Fruit fly (Drosophila melanogaster) Kc167 (cell line): ENCODE measurements around the gene Ugt36D1.

Experiments
- Myc ChIP-seq: fragments of >200 bp; optimal IDR thresholded peaks from 2 replicates; lab custom pipeline; 2017; ENCODE audit warnings: missing external identifiers
- Sin3A ChIP-seq: fragments of >200 bp; optimal IDR thresholded peaks from 2 replicates; lab custom pipeline; 2018; ENCODE audit warnings: missing external identifiers
- h ChIP-seq: fragments of >200 bp; optimal IDR thresholded peaks from 3 replicates; lab custom pipeline; 2018; ENCODE audit warnings: missing external identifiers
- insv ChIP-seq: fragments of >200 bp; optimal IDR thresholded peaks from 3 replicates; lab custom pipeline; 2018; ENCODE audit warnings: missing external identifiers
- psq ChIP-seq: fragments of >200 bp; optimal IDR thresholded peaks from 2 replicates; lab custom pipeline; 2017; ENCODE audit warnings: missing external identifiers
- ttk ChIP-seq: sonication (Bioruptor generic); optimal IDR thresholded peaks from 2 replicates; lab custom pipeline; 2017; ENCODE audit warnings: missing external identifiers

Ugt36D1 gene

DNA sequence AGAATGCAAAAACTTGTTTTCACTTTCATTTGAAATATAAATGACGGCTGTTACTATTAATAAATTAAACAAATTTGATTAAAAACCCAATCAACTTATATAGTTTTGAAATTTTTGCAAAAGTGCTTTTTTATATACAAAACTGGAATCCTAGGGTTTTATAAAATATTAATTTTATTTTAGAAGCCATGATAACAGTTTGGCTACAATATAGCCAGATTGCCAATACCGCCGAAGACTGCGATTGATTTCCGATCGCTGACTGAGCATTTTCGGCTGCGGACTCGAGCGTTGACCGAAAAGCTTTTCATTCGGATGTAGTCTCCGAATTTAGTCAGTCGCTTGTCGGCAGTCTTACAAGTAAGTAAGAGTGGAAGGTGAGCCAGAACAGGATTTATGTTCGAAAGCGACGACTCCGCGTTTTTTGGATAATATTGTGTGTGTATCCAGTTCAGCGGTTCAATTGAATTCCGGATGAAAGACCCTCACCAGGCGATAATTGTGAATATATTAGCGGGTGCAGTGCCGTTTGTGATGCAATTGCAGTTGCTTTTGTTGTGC lies at the start of gene Ugt36D1:
Gene Ugt36D1 (plus strand): TSS at position 306 of the 561 bp plus-strand sequence.
- TF ChIP-seq insv (no peak), h (lab: Kevin White, UChicago) (no peak), ttk (lab: Kevin White, UChicago) (no peak), Sin3A (lab: Kevin White, UChicago) (no peak), psq (lab: Kevin White, UChicago) (no peak), Myc (no peak)

DNA sequence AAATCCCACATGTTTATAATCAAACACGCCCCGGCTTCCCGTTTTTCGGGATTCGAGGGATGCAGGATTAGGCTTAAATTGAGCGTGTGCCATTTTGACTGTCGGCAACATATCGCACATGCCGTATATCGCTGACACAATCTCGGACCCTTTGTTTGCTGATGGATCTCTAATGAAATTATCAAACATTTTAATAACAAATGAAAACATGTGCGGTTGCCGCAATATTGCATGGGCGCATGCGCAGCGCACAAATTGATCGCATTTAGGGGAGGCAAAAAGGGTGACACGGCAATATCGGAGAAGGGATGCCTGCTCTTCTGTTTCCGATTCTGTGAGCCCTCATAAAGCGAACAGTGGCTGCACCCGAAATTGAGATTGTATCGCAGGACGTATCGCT lies 48.1 kb upstream of the Ugt36D1 start:
- TF ChIP-seq ttk (lab: Kevin White, UChicago) (no peak), h (lab: Kevin White, UChicago) (no peak), Sin3A (lab: Kevin White, UChicago) (no peak), Myc (no peak), psq (lab: Kevin White, UChicago) (no peak), insv (no peak)

DNA sequence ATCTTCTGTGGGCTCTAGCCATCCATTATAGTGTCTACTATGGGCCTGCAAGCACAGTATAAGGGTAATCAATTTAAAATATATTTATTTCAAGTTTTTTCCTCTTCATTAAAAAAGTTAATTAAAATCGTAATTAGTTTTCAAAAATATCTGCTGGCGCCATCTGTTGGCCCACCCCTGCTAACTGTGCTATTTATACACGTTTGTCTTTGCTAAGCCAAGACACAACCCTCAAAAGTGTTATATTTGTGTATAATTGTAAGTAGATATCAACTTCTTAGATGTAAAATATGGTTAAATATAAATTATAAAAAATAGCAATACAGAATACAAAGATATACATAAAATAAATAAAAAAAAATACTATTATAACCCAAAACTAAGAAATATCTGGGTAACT lies 46.8 kb upstream of the Ugt36D1 start:
- no peak for TF ChIP-seq psq (lab: Kevin White, UChicago)
- no peak for TF ChIP-seq h (lab: Kevin White, UChicago)
- TF ChIP-seq Sin3A (lab: Kevin White, UChicago), result no peak
- TF ChIP-seq ttk (lab: Kevin White, UChicago), result no peak

DNA sequence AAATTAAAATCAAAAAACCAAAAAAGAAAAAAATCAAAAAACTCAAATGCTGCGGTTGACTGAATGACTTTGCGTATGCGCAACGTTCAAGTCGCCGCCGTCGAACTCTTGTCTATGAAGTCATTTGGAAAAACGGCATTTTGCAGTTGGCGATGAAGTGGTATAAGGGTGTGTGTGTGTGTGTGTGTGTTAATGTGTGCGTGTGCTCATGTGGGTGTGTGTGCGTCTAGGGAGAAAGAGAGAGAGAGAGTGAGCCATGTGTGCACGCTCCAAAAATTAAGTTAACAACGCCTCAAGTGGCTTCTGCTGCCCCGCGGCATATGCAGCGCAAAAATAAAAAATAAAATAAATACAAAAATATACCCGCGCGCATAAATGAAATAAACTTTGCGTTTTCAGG lies 45.9 kb upstream of the Ugt36D1 start:
- TF ChIP-seq h (lab: Kevin White, UChicago) (no peak), ttk (lab: Kevin White, UChicago) (no peak), Myc (no peak), psq (lab: Kevin White, UChicago) (no peak), insv (no peak), Sin3A (lab: Kevin White, UChicago) (no peak)

DNA sequence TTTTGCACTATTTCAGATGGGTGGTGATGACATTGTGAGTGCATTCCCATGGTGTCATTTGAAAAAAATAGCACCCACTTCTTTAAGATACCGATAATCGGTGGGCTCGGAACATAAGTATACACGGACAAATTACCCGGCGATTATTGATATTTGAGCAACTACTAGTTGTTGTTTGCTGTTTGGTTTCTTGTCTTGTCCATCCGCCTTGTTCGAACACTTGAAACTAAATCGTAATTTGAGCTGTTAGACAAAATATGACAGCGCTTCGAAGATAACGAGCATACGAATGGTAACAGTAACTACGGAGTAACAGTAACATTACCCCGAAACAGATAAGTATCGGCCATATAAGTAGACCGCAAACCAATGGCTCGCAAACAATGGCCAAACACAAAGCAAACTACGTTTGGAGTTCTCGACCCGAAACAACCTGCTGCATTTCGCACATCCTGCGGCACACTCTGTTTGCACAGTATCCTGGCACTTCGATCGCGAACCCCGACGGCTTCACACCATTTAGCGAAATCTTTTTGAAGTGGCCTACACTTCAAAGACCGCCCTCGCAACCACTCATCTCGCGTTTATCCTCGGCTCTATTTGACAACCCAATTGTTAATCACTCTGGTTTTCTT lies 42.3 kb upstream of the Ugt36D1 start:
- no peak for TF ChIP-seq insv
- no peak for TF ChIP-seq h (lab: Kevin White, UChicago)

DNA sequence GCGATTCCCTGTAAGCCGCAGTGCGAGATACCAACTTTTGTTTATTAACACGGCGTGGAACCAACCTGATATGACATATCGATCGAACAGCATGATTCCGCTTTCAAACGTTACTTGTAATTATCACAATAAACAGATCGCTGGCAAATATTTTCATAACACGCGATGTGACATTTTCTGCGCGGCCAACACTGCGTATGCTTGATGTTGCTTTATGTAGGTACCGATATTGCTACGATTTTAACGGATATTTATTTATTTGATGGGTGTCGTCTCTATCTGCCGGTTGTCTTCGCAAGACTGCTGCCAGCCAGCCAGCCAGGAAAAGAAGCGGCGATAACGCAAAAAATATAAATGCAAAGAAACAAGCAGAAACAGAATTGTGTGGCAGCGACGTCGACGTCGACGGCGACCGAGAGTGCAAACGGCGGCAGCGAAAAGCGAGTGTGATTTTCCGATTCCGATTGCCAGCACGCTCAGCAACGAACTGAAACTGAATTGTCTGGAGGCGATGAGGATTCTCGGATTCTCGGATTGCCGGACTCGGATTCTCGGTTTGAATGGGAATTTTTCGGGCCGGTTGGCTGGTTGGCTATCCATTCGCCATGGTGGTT lies 41.0 kb upstream of the Ugt36D1 start:
- TF ChIP-seq ttk (lab: Kevin White, UChicago) (no peak), Sin3A (lab: Kevin White, UChicago) (no peak), h (lab: Kevin White, UChicago) (no peak), insv (no peak), psq (lab: Kevin White, UChicago) (no peak), Myc (no peak)

DNA sequence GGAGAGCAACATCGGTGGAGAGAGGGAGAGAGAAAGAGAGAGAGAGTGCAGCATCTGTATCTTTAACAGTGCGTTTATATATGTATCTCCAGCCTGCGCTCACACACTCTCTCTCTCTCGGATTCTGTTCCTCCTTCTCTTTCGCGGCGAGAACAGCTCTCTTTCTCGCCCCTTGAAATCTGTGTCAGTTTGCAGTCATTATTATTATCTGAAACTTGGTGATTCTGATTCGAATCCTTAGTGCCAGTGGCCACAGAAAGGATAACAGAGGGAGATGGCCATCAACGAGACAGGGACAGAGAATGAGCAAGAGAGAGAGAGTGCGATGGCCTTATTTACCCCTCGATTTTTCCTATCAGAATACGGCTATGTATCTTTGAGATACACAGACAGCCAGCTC lies 40.4 kb upstream of the Ugt36D1 start:
- TF ChIP-seq ttk (lab: Kevin White, UChicago) (no peak), Sin3A (lab: Kevin White, UChicago) (no peak), Myc (no peak), h (lab: Kevin White, UChicago) (no peak), insv (no peak), psq (lab: Kevin White, UChicago) (no peak)

DNA sequence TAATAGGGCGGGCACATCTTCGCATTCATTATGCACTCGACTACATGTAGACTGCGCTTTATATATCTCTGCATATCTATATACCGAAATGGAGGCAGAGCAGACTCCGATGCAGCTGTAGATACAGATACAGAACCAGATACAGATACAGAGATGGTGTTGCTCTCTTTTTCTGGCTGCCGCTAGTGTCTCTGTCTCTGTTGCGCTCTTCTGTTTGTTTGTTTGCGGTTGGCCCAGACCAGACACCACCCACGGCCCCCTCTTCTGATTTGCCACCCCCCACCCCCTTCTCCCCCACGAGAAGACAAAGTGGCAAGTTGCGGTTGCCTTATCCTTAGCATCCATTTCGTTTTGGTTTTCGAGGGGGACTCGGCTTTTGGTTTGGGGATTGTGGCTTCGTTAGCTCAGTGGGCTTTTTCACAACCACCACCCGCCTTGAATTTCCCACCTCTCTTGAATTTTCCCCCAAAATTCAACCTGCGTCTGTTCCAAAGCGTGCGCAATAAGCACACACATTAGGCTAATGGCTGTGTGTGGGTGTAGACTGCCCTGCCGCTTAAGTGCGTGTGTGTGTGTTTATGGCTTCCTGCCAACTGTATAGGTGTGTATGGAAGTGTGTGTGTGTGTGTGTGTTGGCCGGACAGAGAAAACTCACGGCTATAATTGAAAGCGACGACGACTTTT lies 39.8 kb upstream of the Ugt36D1 start:
- no peak for TF ChIP-seq h (lab: Kevin White, UChicago)
- no peak for TF ChIP-seq insv
- no peak for TF ChIP-seq Myc
- no peak for TF ChIP-seq ttk (lab: Kevin White, UChicago)
- TF ChIP-seq Sin3A (lab: Kevin White, UChicago), result no peak
- no peak for TF ChIP-seq psq (lab: Kevin White, UChicago)

DNA sequence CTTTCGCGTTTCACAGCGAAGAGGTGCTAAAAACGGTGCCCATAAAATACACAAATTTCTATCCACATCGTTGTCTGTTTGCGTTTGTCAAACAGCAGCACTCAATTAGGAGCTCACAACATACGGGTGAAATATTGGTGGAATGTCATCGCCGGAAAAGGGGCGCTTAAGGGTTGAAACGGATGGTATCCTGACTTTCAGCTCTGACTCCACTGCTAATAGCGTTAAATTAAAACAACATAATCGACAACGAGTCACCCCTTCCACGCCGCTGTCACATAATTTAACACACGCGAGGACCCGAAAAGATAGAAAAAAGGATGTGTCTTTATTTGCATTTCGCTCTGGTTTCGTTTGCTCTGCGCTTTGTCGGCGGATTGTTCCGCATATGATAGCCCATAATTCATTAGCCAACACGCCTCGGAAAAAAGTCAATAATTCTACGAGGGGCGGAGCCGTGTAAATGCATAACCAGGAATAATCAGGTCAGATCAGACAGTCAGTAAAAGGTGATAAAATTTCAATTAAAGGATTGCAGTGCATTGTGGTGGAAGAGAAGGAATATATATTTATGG lies 38.2 kb upstream of the Ugt36D1 start:
- TF ChIP-seq Sin3A (lab: Kevin White, UChicago), result no peak
- TF ChIP-seq insv, result no peak
- no peak for TF ChIP-seq h (lab: Kevin White, UChicago)
- no peak for TF ChIP-seq ttk (lab: Kevin White, UChicago)
- TF ChIP-seq Myc, result no peak
- no peak for TF ChIP-seq psq (lab: Kevin White, UChicago)

DNA sequence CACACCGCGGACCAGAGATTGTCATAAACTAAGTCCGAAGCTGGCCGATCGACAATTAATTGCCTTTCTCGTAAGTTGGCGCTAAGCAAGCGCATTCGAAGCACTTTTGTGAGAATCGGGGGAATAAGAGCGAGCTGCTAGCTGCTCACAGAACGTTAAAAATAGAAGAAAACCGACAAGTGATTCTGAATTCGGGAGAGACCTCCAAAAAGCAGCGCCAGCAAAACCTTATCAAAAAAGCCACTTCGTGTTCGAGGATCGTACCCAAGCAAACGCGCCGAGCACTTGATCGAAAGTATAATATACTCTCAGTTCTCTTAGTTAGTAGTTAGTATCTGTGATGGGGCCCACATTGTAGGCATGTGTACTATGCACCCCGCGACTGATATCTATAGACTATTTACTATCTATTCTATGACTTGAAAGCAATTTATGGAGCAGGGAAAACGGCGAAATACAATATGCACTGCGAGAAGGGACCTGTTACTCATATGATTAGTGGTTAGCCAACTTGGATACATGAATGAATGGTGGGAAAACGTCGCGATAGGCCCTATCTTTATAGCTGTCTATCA lies 35.8 kb upstream of the Ugt36D1 start:
- TF ChIP-seq Myc (no peak), Sin3A (lab: Kevin White, UChicago) (no peak), insv (no peak), ttk (lab: Kevin White, UChicago) (no peak), h (lab: Kevin White, UChicago) (no peak), psq (lab: Kevin White, UChicago) (no peak)

DNA sequence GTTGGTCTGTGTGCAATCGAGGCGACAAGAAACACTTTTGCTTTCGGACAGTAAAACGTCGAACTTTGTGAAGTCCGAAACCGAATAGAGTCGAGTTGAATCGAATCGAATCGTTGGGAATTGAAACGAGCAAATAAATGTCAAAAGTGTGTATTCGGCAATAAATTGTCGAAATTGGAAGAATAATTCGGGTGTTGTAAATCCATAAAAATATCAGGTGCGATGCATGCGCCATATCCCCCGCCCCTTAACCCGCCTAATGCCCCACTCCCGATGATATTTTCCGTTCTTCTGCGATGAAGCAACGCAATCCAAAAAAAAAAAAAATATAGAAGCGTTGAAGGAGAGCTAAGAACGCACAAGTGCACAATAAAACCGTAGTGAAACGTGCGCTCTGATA lies 34.4 kb upstream of the Ugt36D1 start:
- TF ChIP-seq Sin3A (lab: Kevin White, UChicago), result no peak
- TF ChIP-seq Myc, result no peak
- no peak for TF ChIP-seq insv
- no peak for TF ChIP-seq h (lab: Kevin White, UChicago)
- no peak for TF ChIP-seq ttk (lab: Kevin White, UChicago)
- TF ChIP-seq psq (lab: Kevin White, UChicago), result no peak
